Worm (Caenorhabditis elegans) whole organism, midembryonic: ENCODE results near the gene srab-21.

ENCODE experiments used
- T22C8.4 ChIP-seq: fragments of 200-800 bp; sonication (Bioruptor generic); IDR thresholded peaks from 2 replicates; pipeline ENCODE4 v1.3.6; 2022; ENCODE audit warnings: missing genetic modification characterization, missing compliant biosample characterization
- cog-1 ChIP-seq: sonication (generic microtip); optimal IDR thresholded peaks from 2 replicates; lab custom pipeline; 2016; ENCODE audit warnings: missing genetic modification characterization, missing compliant biosample characterization
- flt-1 ChIP-seq: fragments of 200-800 bp; sonication (Bioruptor generic); IDR thresholded peaks from 2 replicates; pipeline ENCODE4 v1.3.6; 2022; ENCODE audit warnings: missing genetic modification characterization, missing compliant biosample characterization
- klf-2 ChIP-seq: fragments of 200-800 bp; sonication (Bioruptor generic); conservative IDR thresholded peaks from 2 replicates; pipeline ENCODE4 v1.3.6; 2022; ENCODE audit warnings: missing genetic modification reagents, missing genetic modification characterization, missing compliant biosample characterization
- med-1 ChIP-seq: sonication (generic microtip); optimal IDR thresholded peaks from 2 replicates; lab custom pipeline; 2017; ENCODE audit warnings: missing genetic modification characterization, mild to moderate bottlenecking, missing compliant biosample characterization, antibody characterized with exemption, missing genetic modification reagents; ENCODE audit not compliant: insufficient read depth
- ztf-29 ChIP-seq: fragments of 200-800 bp; sonication (Bioruptor generic); IDR thresholded peaks from 2 replicates; pipeline ENCODE4 v1.3.6; 2022; ENCODE audit warnings: missing genetic modification reagents, missing genetic modification characterization, missing compliant biosample characterization

ce11 chrV:3459919-3460318, 35.7 kb upstream of the srab-21 start, which contains the start of gene slc-28.2:
- no peak for TF ChIP-seq cog-1 (tag; lab: Kevin White, UChicago)
- no peak for TF ChIP-seq ztf-29 (GFP tag; lab: Robert Waterston, UW)
- no peak for TF ChIP-seq flt-1 (GFP tag; lab: Robert Waterston, UW)
- TF ChIP-seq T22C8.4 (GFP tag; lab: Robert Waterston, UW) = no peak
- no peak for TF ChIP-seq med-1
- TF ChIP-seq klf-2 (GFP tag; lab: Robert Waterston, UW) = no peak
